Worm (Caenorhabditis elegans) whole organism, late embryonic: ENCODE data around the gene T26E4.10.

Experiments
- dve-1 ChIP-seq: sonication (generic microtip); optimal IDR thresholded peaks from 2 replicates; lab custom pipeline; 2017; ENCODE audit warnings: antibody characterized with exemption, mild to moderate bottlenecking, missing genetic modification characterization, missing compliant biosample characterization
- elt-2 ChIP-seq: sonication (generic microtip); optimal IDR thresholded peaks from 2 replicates; lab custom pipeline; 2016; ENCODE audit warnings: missing genetic modification reagents, missing genetic modification characterization, missing compliant biosample characterization
- sox-4 ChIP-seq: sonication (generic microtip); optimal IDR thresholded peaks from 2 replicates; lab custom pipeline; 2017; ENCODE audit warnings: mild to moderate bottlenecking, missing genetic modification characterization, inconsistent platforms, missing compliant biosample characterization

- TF ChIP-seq sox-4 (tag; lab: Kevin White, UChicago), result no peak
- no peak for TF ChIP-seq elt-2
- TF ChIP-seq dve-1 (tag; lab: Kevin White, UChicago), result no peak
These were observed 19.7 kb upstream of the T26E4.10 start, which contains the start of gene abf-3 for ce11 chrV:15817746-15818145.
